Fruit fly (Drosophila melanogaster): ENCODE results near the gene CG13116.

DNA sequence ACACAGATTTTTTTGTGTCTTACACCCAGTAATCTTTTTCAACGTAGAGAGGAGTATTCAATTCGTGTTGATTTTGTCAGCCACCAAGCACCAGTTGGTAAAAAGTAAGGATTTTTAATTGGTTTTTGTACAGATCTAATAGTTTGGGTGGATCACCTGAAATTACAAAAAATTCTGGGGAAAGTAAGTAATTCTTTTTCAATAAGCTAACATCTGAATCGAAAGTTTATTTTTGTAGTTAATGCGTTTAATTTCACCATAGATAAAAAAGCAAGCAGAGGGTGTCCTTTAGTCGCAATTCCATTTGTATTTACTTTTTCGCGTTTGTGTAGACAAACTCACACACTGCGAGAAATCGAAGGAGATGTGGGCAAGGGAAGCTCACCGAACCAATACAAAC is 25.1 kb downstream of the CG13116 start:
- TF ChIP-seq EcR (GFP tag; optimal IDR thresholded peaks at IDR 0.05) (no peak), CG14655 (GFP tag; optimal IDR thresholded peaks at IDR 0.05) (peak; percentile 13), CG12605 (GFP tag; IDR thresholded peaks at IDR 0.05) (no peak), D1 (tag; optimal IDR thresholded peaks at IDR 0.05) (no peak), CG4496 (GFP tag; IDR thresholded peaks at IDR 0.05) (no peak), Pif1A (GFP tag; optimal IDR thresholded peaks at IDR 0.05) (no peak), CG32121 (GFP tag; IDR thresholded peaks at IDR 0.05) (no peak), CG17806 (tag; optimal IDR thresholded peaks at IDR 0.05) (no peak), Ets98B (GFP tag; IDR thresholded peaks at IDR 0.05) (no peak), fd96Ca (GFP tag; IDR thresholded peaks at IDR 0.05) (no peak), Snoo (tag; optimal IDR thresholded peaks at IDR 0.05) (no peak), CG34367 (tag; optimal IDR thresholded peaks at IDR 0.05) (no peak)

All from whole organism, pupa.